Worm (Caenorhabditis elegans): ENCODE results near the gene rpn-3.

DNA sequence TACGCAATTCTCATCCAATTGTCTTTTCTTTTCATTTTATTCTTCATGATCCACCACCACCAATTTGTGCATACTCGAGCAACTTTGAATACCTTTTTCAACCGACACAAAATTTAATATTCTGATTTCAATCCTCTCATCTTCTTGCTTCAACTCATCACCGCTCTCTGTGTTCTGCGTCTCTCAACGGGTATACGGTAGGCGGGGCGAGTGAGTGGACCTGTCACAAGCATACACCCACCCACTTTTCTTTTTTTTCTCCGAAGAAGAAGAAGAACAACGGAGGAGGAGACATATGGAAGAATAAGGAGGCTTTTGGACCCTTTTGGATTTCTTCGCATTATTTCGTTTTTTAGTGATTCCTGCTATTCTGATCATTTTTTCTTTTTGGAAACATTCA, 14.3 kb downstream of the rpn-3 start:
- TF ChIP-seq dao-5 (tag; optimal IDR thresholded peaks at IDR 0.05) (no peak), W03F9.2 (tag; optimal IDR thresholded peaks at IDR 0.05) (no peak), him-1 (tag; optimal IDR thresholded peaks at IDR 0.05) (no peak)
